Fruit fly (Drosophila melanogaster) whole organism, prepupa: ENCODE data around the gene CG14082.

Experiments
- CG4318 ChIP-seq: fragments of 200-800 bp; sonication (Bioruptor generic); optimal IDR thresholded peaks from 3 replicates; lab custom pipeline; 2017; ENCODE audit warnings: missing biosample characterization, mild to moderate bottlenecking, missing genetic modification characterization
- Sox14 ChIP-seq: fragments of 200-800 bp; sonication (Bioruptor generic); optimal IDR thresholded peaks from 3 replicates; lab custom pipeline; 2016; ENCODE audit warnings: missing biosample characterization, missing genetic modification characterization
- spab ChIP-seq: fragments of 200-800 bp; sonication (Bioruptor generic); optimal IDR thresholded peaks from 2 replicates; lab custom pipeline; 2017; ENCODE audit warnings: missing biosample characterization, mild to moderate bottlenecking, missing genetic modification characterization, missing genetic modification reagents

DNA sequence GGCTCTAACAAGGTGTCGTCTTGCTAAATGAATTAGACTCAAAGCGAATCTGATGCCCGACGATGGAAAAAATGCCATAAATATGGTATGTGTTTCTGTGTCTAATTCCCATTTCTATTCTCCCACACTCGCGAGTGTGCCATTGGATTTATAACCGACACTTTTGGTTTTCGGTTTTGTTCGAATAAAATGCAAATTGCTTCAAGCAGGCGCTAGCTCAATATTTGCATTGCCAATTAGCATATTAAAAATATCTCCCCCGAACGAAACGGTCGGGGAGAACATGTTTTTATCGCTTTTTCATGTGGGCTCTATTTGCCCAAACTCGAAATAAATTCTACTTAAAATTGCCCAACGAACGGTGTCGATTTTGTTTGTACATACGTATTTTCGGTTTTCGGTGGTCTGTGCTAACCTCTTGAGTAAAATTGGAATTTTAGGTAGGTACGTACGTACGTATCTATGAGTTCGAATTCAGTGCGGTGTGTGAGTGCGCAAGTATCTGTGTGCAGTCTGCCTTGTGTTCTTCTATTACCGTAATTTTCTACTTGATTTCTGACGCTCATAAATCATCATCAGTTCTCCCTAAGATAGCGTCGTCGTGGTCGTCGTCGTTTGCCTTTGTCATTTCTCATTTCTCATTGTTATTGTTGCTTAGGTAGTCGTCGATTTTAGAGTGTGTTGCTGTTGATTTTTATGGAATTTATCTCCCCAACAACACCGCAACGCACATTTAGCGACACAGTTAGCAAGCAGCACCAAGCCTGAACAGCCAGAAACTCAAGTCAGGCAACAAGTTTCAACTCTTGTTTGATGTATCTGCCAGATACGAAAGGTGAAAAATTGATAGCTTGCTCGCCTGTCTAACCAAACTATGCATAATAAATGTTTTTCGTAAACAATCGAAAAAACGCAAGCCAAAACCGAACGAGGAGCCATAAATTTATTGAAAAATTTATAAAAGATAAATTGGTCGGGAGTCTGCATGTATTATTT, 26.3 kb upstream of the CG14082 start:
- no peak for TF ChIP-seq spab (GFP tag; lab: Kevin White, UChicago)
- TF ChIP-seq CG4318 = no peak
- no peak for TF ChIP-seq Sox14 (GFP tag; lab: Kevin White, UChicago)
